Worm (Caenorhabditis elegans) whole organism, young adult: Measurements from ENCODE around the gene F10C2.5.

ENCODE experiments used
- F39B2.1 ChIP-seq: fragments of 200-800 bp; sonication (Bioruptor generic); IDR thresholded peaks from 2 replicates; pipeline ENCODE4 v1.3.6; 2022; ENCODE audit warnings: missing genetic modification reagents, missing genetic modification characterization, missing compliant biosample characterization
- ceh-100 ChIP-seq: fragments of 200-800 bp; sonication (Bioruptor generic); IDR thresholded peaks from 2 replicates; pipeline ENCODE4 v1.3.6; 2022; ENCODE audit warnings: missing genetic modification reagents, missing genetic modification characterization, missing compliant biosample characterization

- TF ChIP-seq ceh-100 (GFP tag; lab: Robert Waterston, UW) (no peak), F39B2.1 (GFP tag; lab: Robert Waterston, UW) (no peak)
Observed at ce11 chrV:12075983-12076382, 30.8 kb downstream of the F10C2.5 start.
